Worm (Caenorhabditis elegans): ENCODE data around the gene hpo-30.
A peak's percentile ranks its signal among the peaks of the same experiment; 100 is the strongest.

hpo-30 gene

ce11 chrV:12320274-12320839, 10.2 kb upstream of the hpo-30 start (continued):
- TF ChIP-seq Y56A3A.18 (GFP tag; IDR thresholded peaks at IDR 0.05) (0 out of 2 replicates have a peak, but pooled peaks have one; percentile 15), cebp-1 (GFP tag; IDR thresholded peaks at IDR 0.05) (no peak), cebp-1 (tag; optimal IDR thresholded peaks at IDR 0.05) (peak; percentile 21), ZK185.1 (tag; optimal IDR thresholded peaks at IDR 0.05; ENCODE audit: poor library complexity, severe bottlenecking) (peak; percentile 16), die-1 (tag; optimal IDR thresholded peaks at IDR 0.05) (no peak), attf-3 (GFP tag; conservative IDR thresholded peaks at IDR 0.05) (0 out of 2 replicates have a peak, but pooled peaks have one; percentile 17), dpl-1 (GFP tag; optimal IDR thresholded peaks at IDR 0.05) (no peak), lsy-27 (tag; optimal IDR thresholded peaks at IDR 0.05; ENCODE audit: borderline replicate concordance, insufficient read depth) (no peak), ztf-3 (GFP tag; optimal IDR thresholded peaks at IDR 0.05) (peak; percentile 37), repo-1 (tag; optimal IDR thresholded peaks at IDR 0.05) (peak; percentile 25), F49E8.2 (tag; optimal IDR thresholded peaks at IDR 0.05; ENCODE audit: insufficient read depth) (peak; percentile 8), zim-3 (tag; optimal IDR thresholded peaks at IDR 0.05) (peak; percentile 12), zfh-2 (GFP tag; conservative IDR thresholded peaks at IDR 0.05) (no peak), B0261.1 (tag; optimal IDR thresholded peaks at IDR 0.05) (peak; percentile 7)

- no peak for TF ChIP-seq egrh-3 (GFP tag; IDR thresholded peaks at IDR 0.05)
- TF ChIP-seq rec-8 (tag; optimal IDR thresholded peaks at IDR 0.05), result no peak
- TF ChIP-seq egl-18 (GFP tag; IDR thresholded peaks at IDR 0.05), result no peak
- TF ChIP-seq F10E7.11 (tag; optimal IDR thresholded peaks at IDR 0.05), result no peak
- TF ChIP-seq snpc-4 (GFP tag; optimal IDR thresholded peaks at IDR 0.05), result no peak
- TF ChIP-seq snpc-4 (tag; optimal IDR thresholded peaks at IDR 0.05), result peak; percentile 31 to 66 (median 38)
- no peak for TF ChIP-seq tbx-9 (tag; optimal IDR thresholded peaks at IDR 0.05; ENCODE audit: borderline replicate concordance)
- TF ChIP-seq tlf-1 (GFP tag; optimal IDR thresholded peaks at IDR 0.05), result peak; percentile 40
- TF ChIP-seq mcd-1 (GFP tag; IDR thresholded peaks at IDR 0.05), result peak; percentile 64
- peak; percentile 81 for TF ChIP-seq ceh-91 (GFP tag; IDR thresholded peaks at IDR 0.05)
- peak; percentile 88 for TF ChIP-seq madf-6 (GFP tag; IDR thresholded peaks at IDR 0.05)
- no peak for TF ChIP-seq nhr-120 (GFP tag; IDR thresholded peaks at IDR 0.05)
- TF ChIP-seq Y79H2A.3 (GFP tag; conservative IDR thresholded peaks at IDR 0.05), result no peak
- TF ChIP-seq lin-54 (GFP tag; optimal IDR thresholded peaks at IDR 0.05), result peak; percentile 77
- TF ChIP-seq F33H1.4 (GFP tag; IDR thresholded peaks at IDR 0.05), result peak; percentile 94
- peak; percentile 64 for TF ChIP-seq F49E8.2 (tag; optimal IDR thresholded peaks at IDR 0.05; ENCODE audit: insufficient read depth)
- 0 out of 2 replicates have a peak, but pooled peaks have one; percentile 55 for TF ChIP-seq hsf-1 (GFP tag; IDR thresholded peaks at IDR 0.05)
- no peak for TF ChIP-seq fkh-3 (tag; optimal IDR thresholded peaks at IDR 0.05)
- TF ChIP-seq Y53G8AR.9 (GFP tag; conservative IDR thresholded peaks at IDR 0.05), result peak; percentile 46; the same call in 1 of the 2 replicates
- TF ChIP-seq Y56A3A.18 (GFP tag; IDR thresholded peaks at IDR 0.05), result no peak
- TF ChIP-seq attf-5 (GFP tag; optimal IDR thresholded peaks at IDR 0.05), result peak; percentile 88
- no peak for TF ChIP-seq C17E4.6 (GFP tag; IDR thresholded peaks at IDR 0.05)
- TF ChIP-seq rcor-1 (GFP tag; IDR thresholded peaks at IDR 0.05), result peak; percentile 20; the same call in 1 of the 2 replicates
- peak; percentile 95 for TF ChIP-seq lsl-1 (GFP tag; optimal IDR thresholded peaks at IDR 0.05)
- TF ChIP-seq ztf-3 (GFP tag; optimal IDR thresholded peaks at IDR 0.05), result no peak
- TF ChIP-seq lin-40 (tag; optimal IDR thresholded peaks at IDR 0.05), result peak; percentile 54
- no peak for TF ChIP-seq bed-2 (GFP tag; IDR thresholded peaks at IDR 0.05)
- TF ChIP-seq cebp-1 (GFP tag; IDR thresholded peaks at IDR 0.05), result no peak
- peak; percentile 52 for TF ChIP-seq cebp-1 (tag; optimal IDR thresholded peaks at IDR 0.05)
- peak; percentile 44 for TF ChIP-seq ZK185.1 (tag; optimal IDR thresholded peaks at IDR 0.05; ENCODE audit: poor library complexity, severe bottlenecking)
- TF ChIP-seq lag-1 (GFP tag; IDR thresholded peaks at IDR 0.05), result no peak
- TF ChIP-seq attf-3 (GFP tag; conservative IDR thresholded peaks at IDR 0.05), result peak; percentile 99
- peak; percentile 60 for TF ChIP-seq tbp1 (GFP tag; optimal IDR thresholded peaks at IDR 0.05)
- TF ChIP-seq ceh-27 (GFP tag; optimal IDR thresholded peaks at IDR 0.05), result peak; percentile 39
- TF ChIP-seq ama-1 (optimal IDR thresholded peaks at IDR 0.05), result no peak
- no peak for TF ChIP-seq ama-1 (GFP tag; optimal IDR thresholded peaks at IDR 0.05)
- no peak for TF ChIP-seq ceh-79 (tag; optimal IDR thresholded peaks at IDR 0.05)
Observed at ce11 chrV:12317894-12318553, 7.9 kb upstream of the hpo-30 start, which contains the start of the genes R04F11.5 and R04F11.2. Gene R04F11.5 (minus strand): TSS chrV:12318019. Gene R04F11.2 (plus strand): TSS chrV:12318381.
